Fruit fly (Drosophila melanogaster) whole organism, embryonic: Measurements from ENCODE around the gene dia.

Source experiments
- Bdp1 ChIP-seq: fragments of 200-800 bp; sonication (Bioruptor generic); optimal IDR thresholded peaks from 3 replicates; lab custom pipeline; 2016; ENCODE audit warnings: missing biosample characterization, missing genetic modification characterization
- CG1024 ChIP-seq: fragments of 200-800 bp; sonication (Bioruptor generic); IDR thresholded peaks from 2 replicates; pipeline ENCODE4 v1.3.6; 2022; ENCODE audit warnings: missing biosample characterization, missing genetic modification characterization
- CG11696 ChIP-seq: fragments of 200-800 bp; sonication (Bioruptor generic); IDR thresholded peaks from 2 replicates; pipeline ENCODE4 v1.3.6; 2022; ENCODE audit warnings: missing biosample characterization, missing genetic modification characterization
- CG12219 ChIP-seq: fragments of 200-800 bp; sonication (Bioruptor generic); optimal IDR thresholded peaks from 3 replicates; lab custom pipeline; 2018; ENCODE audit warnings: missing biosample characterization, mild to moderate bottlenecking, missing genetic modification characterization
- CG12659 ChIP-seq: fragments of 200-800 bp; sonication (Bioruptor generic); optimal IDR thresholded peaks from 3 replicates; lab custom pipeline; 2017; ENCODE audit warnings: mild to moderate bottlenecking, missing biosample characterization, missing genetic modification reagents, missing genetic modification characterization
- CG13287 ChIP-seq: fragments of 200-800 bp; sonication (Bioruptor generic); IDR thresholded peaks from 2 replicates; pipeline ENCODE4 v1.3.6; 2022; ENCODE audit warnings: missing biosample characterization, missing genetic modification characterization; ENCODE audit not compliant: partially characterized antibody
- CG13775 ChIP-seq: fragments of 200-800 bp; sonication (Bioruptor generic); optimal IDR thresholded peaks from 3 replicates; lab custom pipeline; 2017; ENCODE audit warnings: missing biosample characterization, mild to moderate bottlenecking, missing genetic modification characterization
- CG14441 ChIP-seq: fragments of 200-800 bp; sonication (Bioruptor generic); IDR thresholded peaks from 2 replicates; pipeline ENCODE4 v1.3.6; 2022; ENCODE audit warnings: missing biosample characterization, missing genetic modification characterization
- CG14710 ChIP-seq: fragments of 200-800 bp; sonication (Bioruptor generic); optimal IDR thresholded peaks from 3 replicates; lab custom pipeline; 2019; ENCODE audit warnings: missing biosample characterization, mild to moderate bottlenecking, missing genetic modification characterization, moderate library complexity
- CG16779 ChIP-seq: fragments of 200-800 bp; sonication (Bioruptor generic); IDR thresholded peaks from 2 replicates; pipeline ENCODE4 v1.3.6; 2022; ENCODE audit warnings: missing biosample characterization, missing genetic modification characterization
- CG17612 ChIP-seq: fragments of 200-800 bp; sonication (Bioruptor generic); IDR thresholded peaks from 2 replicates; pipeline ENCODE4 v1.3.6; 2022; ENCODE audit warnings: missing biosample characterization, missing genetic modification characterization
- CG2889 ChIP-seq: fragments of 200-800 bp; sonication (Bioruptor generic); IDR thresholded peaks from 3 replicates; pipeline ENCODE4 v1.3.6; 2022; ENCODE audit warnings: missing biosample characterization, missing genetic modification characterization
- CG31388 ChIP-seq: fragments of 200-800 bp; sonication (Bioruptor generic); optimal IDR thresholded peaks from 2 replicates; lab custom pipeline; 2016; ENCODE audit warnings: missing biosample characterization, missing genetic modification characterization
- CG32532 ChIP-seq: fragments of 200-800 bp; sonication (Bioruptor generic); IDR thresholded peaks from 2 replicates; pipeline ENCODE4 v1.3.6; 2022; ENCODE audit warnings: missing biosample characterization, missing genetic modification characterization
- CG5180 ChIP-seq: fragments of 200-800 bp; sonication (Bioruptor generic); optimal IDR thresholded peaks from 3 replicates; lab custom pipeline; 2017; ENCODE audit warnings: missing biosample characterization, missing genetic modification characterization, mild to moderate bottlenecking, moderate library complexity, missing genetic modification reagents
- CG5953 ChIP-seq: fragments of 200-800 bp; sonication (Bioruptor generic); IDR thresholded peaks from 2 replicates; pipeline ENCODE4 v1.3.6; 2022; ENCODE audit warnings: missing biosample characterization, missing genetic modification characterization
- CG6689 ChIP-seq: fragments of 200-800 bp; sonication (Bioruptor generic); IDR thresholded peaks from 2 replicates; pipeline ENCODE4 v1.3.6; 2022; ENCODE audit warnings: missing biosample characterization, missing genetic modification characterization
- CG7928 ChIP-seq: fragments of 200-800 bp; sonication (Bioruptor generic); optimal IDR thresholded peaks from 2 replicates; lab custom pipeline; 2017; ENCODE audit warnings: missing biosample characterization, mild to moderate bottlenecking, missing genetic modification characterization
- CG9437 ChIP-seq: fragments of 200-800 bp; sonication (Bioruptor generic); optimal IDR thresholded peaks from 2 replicates; lab custom pipeline; 2018; ENCODE audit warnings: missing biosample characterization, mild to moderate bottlenecking, missing genetic modification characterization
- Chrac-16 ChIP-seq: fragments of 200-800 bp; sonication (Bioruptor generic); optimal IDR thresholded peaks from 3 replicates; lab custom pipeline; 2016; ENCODE audit warnings: missing biosample characterization, missing genetic modification characterization
- D19B ChIP-seq: fragments of 200-800 bp; sonication (Bioruptor generic); optimal IDR thresholded peaks from 2 replicates; lab custom pipeline; 2017; ENCODE audit warnings: missing biosample characterization, mild to moderate bottlenecking, missing genetic modification characterization
- Dip2 ChIP-seq: fragments of 200-800 bp; sonication (Bioruptor generic); IDR thresholded peaks from 2 replicates; pipeline ENCODE4 v1.3.6; 2022; ENCODE audit warnings: missing biosample characterization, missing genetic modification characterization
- Dp ChIP-seq: fragments of 200-800 bp; sonication (Bioruptor generic); optimal IDR thresholded peaks from 2 replicates; lab custom pipeline; 2018; ENCODE audit warnings: missing biosample characterization, mild to moderate bottlenecking, missing genetic modification characterization, moderate library complexity
- E2f1 ChIP-seq: fragments of 200-800 bp; sonication (Bioruptor generic); IDR thresholded peaks from 2 replicates; pipeline ENCODE4 v1.3.6; 2022; ENCODE audit warnings: missing biosample characterization, missing genetic modification characterization
- Fer2 ChIP-seq: fragments of 200-800 bp; sonication (Bioruptor generic); optimal IDR thresholded peaks from 2 replicates; lab custom pipeline; 2018; ENCODE audit warnings: missing biosample characterization, mild to moderate bottlenecking, missing genetic modification characterization, moderate library complexity
- HmgD ChIP-seq: fragments of 200-800 bp; sonication (Bioruptor generic); optimal IDR thresholded peaks from 3 replicates; lab custom pipeline; 2016; ENCODE audit warnings: missing biosample characterization, missing genetic modification characterization
- Hr51 ChIP-seq, 2 experiments: fragments of 200-800 bp; sonication (Bioruptor generic); optimal IDR thresholded peaks; 2 replicates in 1 of 2; 3 replicates in 1 of 2; lab custom pipeline; 2016 to 2018; ENCODE audit warnings: missing biosample characterization in 2 of 2, missing genetic modification characterization in 2 of 2, mild to moderate bottlenecking in 1 of 2, moderate library complexity in 1 of 2
- Lhr ChIP-seq: fragments of 200-800 bp; sonication (Bioruptor generic); optimal IDR thresholded peaks from 3 replicates; lab custom pipeline; 2017; ENCODE audit warnings: mild to moderate bottlenecking, missing biosample characterization, missing genetic modification reagents, missing genetic modification characterization
- NFAT ChIP-seq: fragments of 200-800 bp; sonication (Bioruptor generic); IDR thresholded peaks from 2 replicates; pipeline ENCODE4 v1.3.6; 2022; ENCODE audit warnings: missing biosample characterization, missing genetic modification characterization
- Scr ChIP-seq: fragments of 200-800 bp; sonication (Bioruptor generic); IDR thresholded peaks from 2 replicates; pipeline ENCODE4 v1.3.6; 2022; ENCODE audit warnings: missing biosample characterization, missing genetic modification characterization; ENCODE audit not compliant: partially characterized antibody
- TFAM ChIP-seq: fragments of 200-800 bp; sonication (Bioruptor generic); optimal IDR thresholded peaks from 2 replicates; lab custom pipeline; 2017; ENCODE audit warnings: missing biosample characterization, missing genetic modification characterization, inconsistent platforms
- ab ChIP-seq: fragments of 200-800 bp; sonication (Bioruptor generic); optimal IDR thresholded peaks from 2 replicates; lab custom pipeline; 2016; ENCODE audit warnings: missing biosample characterization, missing genetic modification characterization
- br ChIP-seq: fragments of >200 bp; optimal IDR thresholded peaks from 2 replicates; lab custom pipeline; 2017
- cato ChIP-seq: fragments of 200-800 bp; sonication (Bioruptor generic); optimal IDR thresholded peaks from 2 replicates; lab custom pipeline; 2016; ENCODE audit warnings: missing biosample characterization, missing genetic modification characterization, borderline replicate concordance
- cg ChIP-seq: fragments of 200-800 bp; sonication (Bioruptor generic); optimal IDR thresholded peaks from 3 replicates; lab custom pipeline; 2019; ENCODE audit warnings: missing biosample characterization, mild to moderate bottlenecking, missing genetic modification characterization, moderate library complexity
- chm ChIP-seq: fragments of 200-800 bp; sonication (Bioruptor generic); IDR thresholded peaks from 2 replicates; pipeline ENCODE4 v1.3.6; 2022; ENCODE audit warnings: missing biosample characterization, missing genetic modification characterization
- da ChIP-seq: fragments of 200-800 bp; sonication (Bioruptor generic); optimal IDR thresholded peaks from 2 replicates; lab custom pipeline; 2016; ENCODE audit warnings: missing biosample characterization, missing genetic modification characterization
- dimm ChIP-seq: fragments of 200-800 bp; sonication (Bioruptor generic); IDR thresholded peaks from 2 replicates; pipeline ENCODE4 v1.3.6; 2022; ENCODE audit warnings: missing biosample characterization, missing genetic modification characterization
- fd64A ChIP-seq: fragments of 200-800 bp; sonication (Bioruptor generic); optimal IDR thresholded peaks from 3 replicates; lab custom pipeline; 2018; ENCODE audit warnings: missing biosample characterization, mild to moderate bottlenecking, missing genetic modification characterization
- fu2 ChIP-seq: fragments of 200-800 bp; sonication (Bioruptor generic); optimal IDR thresholded peaks from 2 replicates; lab custom pipeline; 2016; ENCODE audit warnings: missing biosample characterization, missing genetic modification characterization
- klu ChIP-seq: fragments of 200-800 bp; sonication (Bioruptor generic); IDR thresholded peaks from 2 replicates; pipeline ENCODE4 v1.3.6; 2022; ENCODE audit warnings: missing biosample characterization, missing genetic modification characterization
- kni ChIP-seq: fragments of 200-800 bp; sonication (Bioruptor generic); optimal IDR thresholded peaks from 3 replicates; lab custom pipeline; 2017; ENCODE audit warnings: mild to moderate bottlenecking, missing biosample characterization, missing genetic modification reagents, missing genetic modification characterization
- phol ChIP-seq: fragments of 200-800 bp; sonication (Bioruptor generic); optimal IDR thresholded peaks from 3 replicates; lab custom pipeline; 2018; ENCODE audit warnings: missing biosample characterization, mild to moderate bottlenecking, missing genetic modification characterization, moderate library complexity
- pros ChIP-seq: fragments of 200-800 bp; sonication (Bioruptor generic); optimal IDR thresholded peaks from 3 replicates; lab custom pipeline; 2019; ENCODE audit warnings: missing biosample characterization, mild to moderate bottlenecking, missing genetic modification characterization, moderate library complexity
- sc ChIP-seq, 3 experiments: fragments of >200 bp in 2 of 3; fragments of 200-800 bp in 1 of 3; sonication (Bioruptor generic) in 1 of 3; optimal IDR thresholded peaks; 2 replicates in 2 of 3; 3 replicates in 1 of 3; lab custom pipeline; 2017; ENCODE audit warnings: mild to moderate bottlenecking in 1 of 3, missing biosample characterization in 1 of 3, missing genetic modification characterization in 1 of 3, missing genetic modification reagents in 1 of 3
- schlank ChIP-seq: fragments of 200-800 bp; sonication (Bioruptor generic); optimal IDR thresholded peaks from 2 replicates; lab custom pipeline; 2018; ENCODE audit warnings: missing biosample characterization, mild to moderate bottlenecking, missing genetic modification characterization
- sens ChIP-seq: fragments of 200-800 bp; sonication (Bioruptor generic); peaks from one replicate; lab custom pipeline; 2016; ENCODE audit warnings: missing biosample characterization, missing genetic modification characterization
- sug ChIP-seq: fragments of 200-800 bp; optimal IDR thresholded peaks from 2 replicates; lab custom pipeline; 2019; ENCODE audit warnings: missing biosample characterization, mild to moderate bottlenecking, missing genetic modification characterization, moderate library complexity
- tio ChIP-seq: fragments of 200-800 bp; sonication (Bioruptor generic); optimal IDR thresholded peaks from 2 replicates; lab custom pipeline; 2017; ENCODE audit warnings: missing biosample characterization, missing genetic modification characterization, inconsistent platforms
- tna ChIP-seq: fragments of 200-800 bp; sonication (Bioruptor generic); IDR thresholded peaks from 2 replicates; pipeline ENCODE4 v1.3.6; 2022; ENCODE audit warnings: missing biosample characterization, missing genetic modification characterization; ENCODE audit not compliant: partially characterized antibody
- wdn ChIP-seq: fragments of 200-800 bp; sonication (Bioruptor generic); IDR thresholded peaks from 2 replicates; pipeline ENCODE4 v1.3.6; 2022; ENCODE audit warnings: missing biosample characterization, missing genetic modification characterization

Gene dia

dm6 chr2L:20752160-20752559 lies 5.8 kb upstream of the dia start, which contains the start of the genes Amacr and Ns4 (continued):
- TF ChIP-seq sug (tag; lab: Kevin White, UChicago) (no peak), CG2889 (GFP tag; lab: Robert Waterston, UW) (no peak), HmgD (peak; percentile 28), CG5953 (GFP tag; lab: Robert Waterston, UW) (no peak), fd64A (GFP tag; lab: Kevin White, UChicago) (no peak), CG12659 (GFP tag; lab: Kevin White, UChicago) (peak; percentile 67), da (GFP tag; lab: Kevin White, UChicago) (peak; percentile 8), CG31388 (GFP tag; lab: Kevin White, UChicago) (no peak), tna (GFP tag; lab: Robert Waterston, UW) (no peak), TFAM (GFP tag; lab: Kevin White, UChicago) (no peak), schlank (no peak), CG9437 (GFP tag; lab: Kevin White, UChicago) (peak; percentile 46), cg (no peak), tio (GFP tag; lab: Kevin White, UChicago) (peak; percentile 16), sc (optimal IDR thresholded peaks at IDR 0.05; lab: Kevin White, UChicago) (no peak), sc (GFP tag; optimal IDR thresholded peaks at IDR 0.05; lab: Kevin White, UChicago) (no peak), D19B (no peak), CG14441 (GFP tag; lab: Robert Waterston, UW) (peak; percentile 17; the same call in 1 of the 2 replicates), CG11696 (GFP tag; lab: Robert Waterston, UW) (0 out of 2 replicates have a peak, but pooled peaks have one; percentile 10), wdn (GFP tag; lab: Robert Waterston, UW) (0 out of 2 replicates have a peak, but pooled peaks have one; percentile 23), NFAT (GFP tag; lab: Robert Waterston, UW) (no peak), CG14710 (peak; percentile 45), Fer2 (tag; lab: Kevin White, UChicago) (no peak), Scr (GFP tag; lab: Robert Waterston, UW) (peak; percentile 41; the same call in 1 of the 2 replicates), CG7928 (GFP tag; lab: Kevin White, UChicago) (no peak), phol (tag; lab: Kevin White, UChicago) (peak; percentile 44), fu2 (GFP tag; lab: Kevin White, UChicago) (peak; percentile 65), Dip2 (GFP tag; lab: Robert Waterston, UW) (no peak), Dp (GFP tag; lab: Kevin White, UChicago) (peak; percentile 28), ab (GFP tag; lab: Kevin White, UChicago) (no peak), Bdp1 (GFP tag; lab: Kevin White, UChicago) (peak; percentile 34), Hr51 (GFP tag; optimal IDR thresholded peaks at IDR 0.05; lab: Kevin White, UChicago) (no peak), CG1024 (GFP tag; lab: Robert Waterston, UW) (no peak), chm (GFP tag; lab: Robert Waterston, UW) (no peak), cato (no peak), CG13287 (GFP tag; lab: Robert Waterston, UW) (peak; percentile 65), pros (no peak), kni (GFP tag; lab: Kevin White, UChicago) (no peak), Lhr (no peak), E2f1 (GFP tag; lab: Robert Waterston, UW) (no peak), klu (no peak), CG6689 (GFP tag; lab: Robert Waterston, UW) (no peak), sens (GFP tag; lab: Kevin White, UChicago) (peak; percentile 77), CG5180 (GFP tag; lab: Kevin White, UChicago) (no peak), CG12219 (no peak), CG17612 (GFP tag; lab: Robert Waterston, UW) (no peak), dimm (no peak), br (lab: Kevin White, UChicago) (no peak), Chrac-16 (GFP tag; lab: Kevin White, UChicago) (peak; percentile 44), CG32532 (GFP tag; lab: Robert Waterston, UW) (peak; percentile 45; the same call in 1 of the 2 replicates), CG16779 (GFP tag; lab: Robert Waterston, UW) (no peak), CG13775 (GFP tag; lab: Kevin White, UChicago) (peak; percentile 60)
